Fruit fly (Drosophila melanogaster) whole organism, larva: ENCODE data around the gene lute.

Experiments used
- noc ChIP-seq: fragments of 200-800 bp; sonication (Bioruptor generic); optimal IDR thresholded peaks from 3 replicates; lab custom pipeline; 2019; ENCODE audit warnings: missing biosample characterization, mild to moderate bottlenecking, missing genetic modification characterization, moderate library complexity

The lute gene

DNA sequence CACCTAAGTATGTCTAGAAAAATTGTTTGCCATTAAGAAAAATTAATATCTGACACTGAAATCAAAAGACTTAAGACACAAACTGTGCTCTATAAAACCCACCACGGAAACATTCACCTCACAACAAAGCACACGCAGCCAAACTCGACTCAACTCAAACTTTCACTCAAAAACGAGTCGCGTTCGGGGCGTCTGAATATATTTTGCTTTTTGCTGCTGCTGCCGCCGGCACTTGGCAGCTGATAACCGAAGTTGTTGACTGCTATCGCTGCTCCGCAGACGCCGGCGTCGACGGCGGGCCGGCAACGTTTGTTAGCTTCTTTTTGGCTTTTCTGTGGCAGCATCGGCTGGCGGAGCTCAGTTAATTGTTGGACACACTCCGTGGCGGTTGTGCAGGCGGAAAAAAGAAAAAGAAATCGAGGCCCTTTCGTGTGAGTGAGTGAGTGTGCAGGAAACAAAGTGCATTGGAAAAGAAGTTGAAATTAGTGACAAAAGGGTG is 45.7 kb downstream of the lute start, which contains the start of gene cysu:
Gene cysu (plus strand): TSS at position 352 of the 499 bp plus-strand sequence.
- TF ChIP-seq noc: no peak

DNA sequence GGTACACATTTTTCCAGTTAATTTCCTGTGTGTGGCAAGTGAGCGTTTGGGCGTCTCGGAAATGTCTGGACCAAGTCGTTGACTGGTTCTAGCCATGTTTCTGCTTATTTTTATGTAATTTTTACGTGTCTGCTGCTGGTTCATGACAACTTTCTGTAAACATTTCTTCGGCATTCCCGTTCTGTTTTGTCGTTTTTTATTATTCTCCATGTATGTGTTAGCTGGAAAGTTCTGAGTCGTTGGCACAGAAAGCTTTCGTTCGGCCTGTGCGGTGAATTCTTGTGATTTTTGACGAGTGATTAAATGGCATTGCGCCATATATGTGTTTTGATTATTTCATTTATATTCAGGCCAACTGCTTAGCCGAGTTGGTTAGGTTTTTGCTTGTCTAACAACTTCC is 46.5 kb downstream of the lute start:
- TF ChIP-seq noc: no peak

DNA sequence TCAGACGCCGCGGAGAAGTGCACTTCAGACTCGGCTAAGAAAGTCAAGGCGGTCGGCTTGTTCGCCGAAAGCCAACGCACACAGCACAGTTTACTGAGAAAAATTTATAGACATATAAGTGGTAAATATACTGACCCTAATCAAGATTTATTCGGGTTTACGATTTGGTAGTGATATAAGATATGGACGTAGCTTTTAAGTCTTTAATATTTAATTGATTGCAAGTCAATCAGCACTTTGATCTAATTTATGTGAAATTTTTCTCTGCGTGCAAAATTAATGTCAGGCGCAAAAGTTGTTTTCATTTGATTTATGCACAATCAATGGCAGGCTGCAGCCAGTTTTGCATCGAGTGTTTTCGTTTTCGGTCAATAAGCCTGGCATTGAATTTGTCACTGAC is 50.7 kb downstream of the lute start:
- no peak for TF ChIP-seq noc

DNA sequence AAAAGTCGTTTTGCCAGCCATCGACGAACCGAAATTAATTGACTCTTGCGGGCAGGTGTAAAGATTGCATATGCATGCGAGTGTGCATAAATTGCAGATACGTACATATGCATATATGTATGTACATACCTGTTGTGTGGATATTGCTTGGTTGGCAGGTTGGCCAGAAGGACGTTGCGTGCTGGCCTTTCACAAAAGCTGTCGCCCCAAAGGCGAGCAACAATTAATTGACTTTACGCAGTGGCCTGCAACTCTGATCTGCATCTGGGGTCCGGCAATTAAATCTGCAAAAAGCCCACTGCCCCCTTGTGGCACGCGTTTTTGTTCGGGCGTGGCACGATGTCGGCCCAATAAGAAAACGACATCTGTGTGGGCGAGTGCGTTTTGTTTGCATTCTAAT is 53.4 kb downstream of the lute start:
- no peak for TF ChIP-seq noc

DNA sequence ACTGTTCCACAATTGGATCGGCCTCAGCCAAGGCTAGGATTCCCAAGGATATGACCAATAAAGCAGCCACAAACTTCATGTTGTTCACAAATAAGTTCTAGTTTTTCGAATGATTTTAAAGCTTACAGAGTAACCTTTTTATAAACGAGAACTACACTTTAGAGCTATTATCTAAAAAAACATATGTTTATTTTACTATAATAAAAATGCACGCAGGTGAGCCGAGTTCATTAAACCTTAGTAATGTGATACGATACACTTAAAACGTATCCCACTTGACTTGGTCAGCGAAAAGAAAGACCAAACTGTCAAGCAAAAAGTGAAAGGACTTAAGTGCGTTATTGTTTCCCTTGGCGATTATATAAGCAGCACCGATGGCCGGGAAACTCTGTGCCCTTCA is 54.6 kb downstream of the lute start, which contains the start of gene CG44090:
Gene CG44090 (minus strand): TSS at position 101 of the 400 bp plus-strand sequence.
- no peak for TF ChIP-seq noc
